Fruit fly (Drosophila melanogaster): ENCODE results near the gene Ranbp21.

Gene Ranbp21

dm6 chrX:19668405-19668804, 16.3 kb upstream of the Ranbp21 start (continued):
- TF ChIP-seq maf-S (GFP tag; optimal IDR thresholded peaks at IDR 0.05) (peak; percentile 97), CG1647 (GFP tag; optimal IDR thresholded peaks at IDR 0.05) (peak; percentile 94), CG10959 (GFP tag; IDR thresholded peaks at IDR 0.05) (peak; percentile 97), mld (GFP tag; IDR thresholded peaks at IDR 0.05; ENCODE audit: partially characterized antibody) (no peak), E2f2 (GFP tag; IDR thresholded peaks at IDR 0.05) (peak; percentile 80), toy (GFP tag; IDR thresholded peaks at IDR 0.05) (peak; percentile 72; the same call in 1 of the 2 replicates), bigmax (GFP tag; optimal IDR thresholded peaks at IDR 0.05) (peak; percentile 36), CG10366 (GFP tag; IDR thresholded peaks at IDR 0.05) (peak; percentile 97), odd (GFP tag; optimal IDR thresholded peaks at IDR 0.05) (peak; percentile 91), zfh1 (GFP tag; IDR thresholded peaks at IDR 0.05) (peak; percentile 96), stc (GFP tag; IDR thresholded peaks at IDR 0.05) (peak; percentile 88), insv (GFP tag; optimal IDR thresholded peaks at IDR 0.05) (peak; percentile 12 to 67), nau (GFP tag; optimal IDR thresholded peaks at IDR 0.05) (no peak), phol (tag; optimal IDR thresholded peaks at IDR 0.05) (peak; percentile 91), gt (GFP tag; IDR thresholded peaks at IDR 0.05) (peak; percentile 86), CG11085 (GFP tag; IDR thresholded peaks at IDR 0.05) (peak; percentile 83), danr (GFP tag; IDR thresholded peaks at IDR 0.05) (peak; percentile 86), Hr3 (GFP tag; optimal IDR thresholded peaks at IDR 0.05) (peak; percentile 95), Sin3A (optimal IDR thresholded peaks at IDR 0.05) (no peak), CG34224 (GFP tag; IDR thresholded peaks at IDR 0.05; ENCODE audit: partially characterized antibody) (no peak), CG31224 (GFP tag; IDR thresholded peaks at IDR 0.05) (peak; percentile 79), CG1024 (GFP tag; IDR thresholded peaks at IDR 0.05) (peak; percentile 88), BtbVII (GFP tag; optimal IDR thresholded peaks at IDR 0.05) (peak; percentile 84), pfk (GFP tag; optimal IDR thresholded peaks at IDR 0.05) (peak; percentile 13), cg (GFP tag; optimal IDR thresholded peaks at IDR 0.05) (no peak), pum (GFP tag; optimal IDR thresholded peaks at IDR 0.05) (peak; percentile 98), chif (GFP tag; optimal IDR thresholded peaks at IDR 0.05) (peak; percentile 98), CG9797 (GFP tag; optimal IDR thresholded peaks at IDR 0.05) (peak; percentile 23), sim (GFP tag; IDR thresholded peaks at IDR 0.05) (peak; percentile 73), da (GFP tag; optimal IDR thresholded peaks at IDR 0.05) (peak; percentile 93), ci (GFP tag; IDR thresholded peaks at IDR 0.05) (peak; percentile 98), CG10979 (tag; optimal IDR thresholded peaks at IDR 0.05) (peak; percentile 93), pzg (GFP tag; optimal IDR thresholded peaks at IDR 0.05) (peak; percentile 19), dati (GFP tag; IDR thresholded peaks at IDR 0.05) (peak; percentile 79), CG31441 (GFP tag; IDR thresholded peaks at IDR 0.05) (peak; percentile 91), CG3407 (GFP tag; optimal IDR thresholded peaks at IDR 0.05) (peak; percentile 95), HmgZ (tag; optimal IDR thresholded peaks at IDR 0.05) (peak; percentile 98), mirr (GFP tag; optimal IDR thresholded peaks at IDR 0.05) (peak; percentile 86), CG12769 (tag; optimal IDR thresholded peaks at IDR 0.05) (peak; percentile 98), CG7839 (tag; optimal IDR thresholded peaks at IDR 0.05) (peak; percentile 98), ewg (GFP tag; optimal IDR thresholded peaks at IDR 0.05) (peak; percentile 92), pros (GFP tag; optimal IDR thresholded peaks at IDR 0.05) (peak; percentile 99), CG10543 (GFP tag; optimal IDR thresholded peaks at IDR 0.05) (peak; percentile 96), CG8765 (GFP tag; IDR thresholded peaks at IDR 0.05) (peak; percentile 89), sob (GFP tag; IDR thresholded peaks at IDR 0.05) (peak; percentile 95), CG2889 (GFP tag; IDR thresholded peaks at IDR 0.05) (peak; percentile 96), CG14710 (tag; optimal IDR thresholded peaks at IDR 0.05) (peak; percentile 92), gem (tag; optimal IDR thresholded peaks at IDR 0.05) (peak; percentile 97), CG14667 (GFP tag; IDR thresholded peaks at IDR 0.05) (peak; percentile 90), CG18599 (GFP tag; optimal IDR thresholded peaks at IDR 0.05) (peak; percentile 95), crc (GFP tag; optimal IDR thresholded peaks at IDR 0.05) (peak; percentile 97)

All from whole organism, embryonic.